Worm (Caenorhabditis elegans): ENCODE data around the gene T24C4.5.

DNA sequence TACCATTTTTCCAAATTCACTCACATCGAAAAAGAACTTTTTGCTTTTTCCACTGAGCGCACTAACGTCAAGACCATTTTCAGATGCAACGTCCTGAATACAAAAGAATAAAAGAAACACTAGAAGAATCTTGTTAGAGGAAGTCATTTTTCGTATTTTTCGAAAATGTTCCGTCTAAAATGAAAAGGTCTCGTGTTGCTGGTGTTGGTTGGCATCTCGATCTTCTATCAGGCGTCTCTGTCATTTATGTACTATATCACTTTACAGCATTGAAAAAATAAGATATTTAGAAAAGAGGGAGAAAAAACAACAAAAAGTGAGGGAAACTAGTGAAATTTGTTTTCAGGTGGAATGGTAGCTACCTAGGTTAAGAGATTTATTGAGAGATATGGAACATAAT is 38.4 kb downstream of the T24C4.5 start, which contains the start of gene K02F3.9:
- TF ChIP-seq duxl-1 (tag; optimal IDR thresholded peaks at IDR 0.05; ENCODE audit: poor library complexity) (no peak), ces-1 (GFP tag; optimal IDR thresholded peaks at IDR 0.05) (no peak)
